In genomic region chrIII:3759312-3759711, ce11 we compare ENCODE assay signal across 2 worm cellular contexts.
TF ChIP-seq lines count a peak whose summit lies in the region.

Gene arcp-1, minus strand, starts transcription at chrIII:3759412.

TF ChIP-seq in whole organism, L1 larva, 84 proteins besides CTCF, POLR2A, EP300 and RAD21:
- TF ChIP-seq dsc-1 (tag; optimal IDR thresholded peaks at IDR 0.05; lab: Kevin White, UChicago) (peak; percentile 72), skn-1 (tag; optimal IDR thresholded peaks at IDR 0.05; lab: Kevin White, UChicago) (no peak), nhr-19 (GFP tag; conservative IDR thresholded peaks at IDR 0.05; lab: Robert Waterston, UW) (no peak), lin-13 (GFP tag; optimal IDR thresholded peaks at IDR 0.05; lab: Kevin White, UChicago) (no peak), sptf-1 (tag; optimal IDR thresholded peaks at IDR 0.05; lab: Kevin White, UChicago) (no peak), nhr-20 (tag; optimal IDR thresholded peaks at IDR 0.05; lab: Kevin White, UChicago) (no peak), snu-23 (GFP tag; optimal IDR thresholded peaks at IDR 0.05; lab: Kevin White, UChicago) (no peak), nhr-85 (tag; lab: Kevin White, UChicago) (no peak), fkh-8 (tag; optimal IDR thresholded peaks at IDR 0.05; lab: Kevin White, UChicago) (peak; percentile 21), ztf-4 (tag; optimal IDR thresholded peaks at IDR 0.05; lab: Kevin White, UChicago) (no peak), unc-98 (GFP tag; IDR thresholded peaks at IDR 0.05; lab: Robert Waterston, UW) (no peak), snpc-4 (tag; optimal IDR thresholded peaks at IDR 0.05; lab: Kevin White, UChicago) (no peak), ztf-11 (tag; optimal IDR thresholded peaks at IDR 0.05; lab: Kevin White, UChicago) (no peak), fkh-4 (tag; optimal IDR thresholded peaks at IDR 0.05; lab: Kevin White, UChicago; ENCODE audit: borderline replicate concordance) (no peak), ets-5 (GFP tag; IDR thresholded peaks at IDR 0.05; lab: Robert Waterston, UW) (no peak), efl-3 (GFP tag; optimal IDR thresholded peaks at IDR 0.05; lab: Kevin White, UChicago) (no peak), C16A3.4 (tag; optimal IDR thresholded peaks at IDR 0.05; lab: Kevin White, UChicago) (no peak), pax-3 (tag; optimal IDR thresholded peaks at IDR 0.05; lab: Kevin White, UChicago) (peak; percentile 12), rnt-1 (tag; optimal IDR thresholded peaks at IDR 0.05; lab: Kevin White, UChicago) (no peak), jun-1 (tag; optimal IDR thresholded peaks at IDR 0.05; lab: Kevin White, UChicago) (no peak)

TF ChIP-seq in whole organism, L4 larva, 104 proteins besides CTCF, POLR2A, EP300 and RAD21:
- peak; percentile 57 for TF ChIP-seq aha-1 (tag; lab: Kevin White, UChicago)
- TF ChIP-seq daf-12 (tag; optimal IDR thresholded peaks at IDR 0.05; lab: Kevin White, UChicago) = no peak

Comparison
In these comparisons a context has a peak if more than half of its experiments do, and no peak if none do; other contexts are left out.
1. Of the 29 proteins assayed by ChIP-seq in both whole organism, L4 larva and whole organism, L1 larva: peak only in whole organism, L4 larva: aha-1; only in whole organism, L1 larva: none; in both: none; in neither: 28.